Worm (Caenorhabditis elegans) whole organism, L4 larva: ENCODE measurements around the gene Y37B11A.3.

ENCODE experiments used
- D1046.2 ChIP-seq: fragments of 200-800 bp; sonication (Bioruptor generic); IDR thresholded peaks from 2 replicates; pipeline ENCODE4 v1.3.6; 2022; ENCODE audit warnings: missing genetic modification characterization, missing compliant biosample characterization
- F10B5.3 ChIP-seq: sonication (generic microtip); optimal IDR thresholded peaks from 2 replicates; lab custom pipeline; 2016; ENCODE audit warnings: mild to moderate bottlenecking, missing genetic modification characterization, missing compliant biosample characterization
- F26F4.8 ChIP-seq: fragments of 200-800 bp; sonication (Bioruptor generic); conservative IDR thresholded peaks from 2 replicates; pipeline ENCODE4 v1.3.6; 2022; ENCODE audit warnings: missing genetic modification characterization, missing compliant biosample characterization
- T26A8.4 ChIP-seq: fragments of 200-800 bp; sonication (Bioruptor generic); IDR thresholded peaks from 2 replicates; pipeline ENCODE4 v1.3.6; 2022; ENCODE audit warnings: missing genetic modification characterization, missing compliant biosample characterization
- Y48G9A.11 ChIP-seq: fragments of 200-800 bp; sonication (Bioruptor generic); IDR thresholded peaks from 2 replicates; pipeline ENCODE4 v1.3.6; 2022; ENCODE audit warnings: missing genetic modification reagents, missing genetic modification characterization, missing compliant biosample characterization
- Y75B8A.6 ChIP-seq: fragments of 200-800 bp; sonication (Bioruptor generic); IDR thresholded peaks from 2 replicates; pipeline ENCODE4 v1.3.6; 2022; ENCODE audit warnings: missing genetic modification reagents, missing genetic modification characterization, missing compliant biosample characterization
- ZK337.2 ChIP-seq: fragments of 200-800 bp; sonication (Bioruptor generic); IDR thresholded peaks from 2 replicates; pipeline ENCODE4 v1.3.6; 2022; ENCODE audit warnings: missing genetic modification reagents, missing genetic modification characterization, missing compliant biosample characterization
- ZK546.5 ChIP-seq, 2 experiments: sonication (generic microtip); optimal IDR thresholded peaks; 2 replicates each; lab custom pipeline; 2017; ENCODE audit warnings: missing biosample characterization in 2 of 2, missing genetic modification characterization in 2 of 2
- aha-1 ChIP-seq: fragments of 150-350 bp; peaks from one replicate; lab custom pipeline; 2014; ENCODE audit warnings: missing biosample characterization, missing genetic modification characterization
- aly-2 ChIP-seq: sonication (generic microtip); optimal IDR thresholded peaks from 2 replicates; lab custom pipeline; 2018; ENCODE audit warnings: missing biosample characterization, missing genetic modification characterization
- ama-1 ChIP-seq: fragments of 150-350 bp; optimal IDR thresholded peaks from 2 replicates; lab custom pipeline; 2014; ENCODE audit warnings: inconsistent platforms, mixed read lengths
- arid-1 ChIP-seq: fragments of 200-800 bp; sonication (Bioruptor generic); conservative IDR thresholded peaks from 2 replicates; pipeline ENCODE4 v1.3.6; 2022; ENCODE audit warnings: missing genetic modification reagents, missing genetic modification characterization, missing compliant biosample characterization
- ceh-44 ChIP-seq: fragments of 200-800 bp; sonication (Bioruptor generic); IDR thresholded peaks from 2 replicates; pipeline ENCODE4 v1.3.6; 2022; ENCODE audit warnings: missing genetic modification reagents, missing genetic modification characterization, missing compliant biosample characterization
- ceh-82 ChIP-seq: sonication (generic microtip); optimal IDR thresholded peaks from 2 replicates; lab custom pipeline; 2017; ENCODE audit warnings: missing biosample characterization, missing genetic modification characterization
- cey-2 ChIP-seq: sonication (generic microtip); optimal IDR thresholded peaks from 3 replicates; lab custom pipeline; 2017; ENCODE audit warnings: missing genetic modification characterization, mild to moderate bottlenecking, missing compliant biosample characterization, antibody characterized with exemption, borderline replicate concordance; ENCODE audit not compliant: insufficient read depth
- daf-12 ChIP-seq: fragments of 150-350 bp; optimal IDR thresholded peaks from 2 replicates; lab custom pipeline; 2014; ENCODE audit warnings: missing biosample characterization, missing genetic modification reagents, missing genetic modification characterization
- daf-19 ChIP-seq: fragments of 200-800 bp; sonication (Bioruptor generic); conservative IDR thresholded peaks from 2 replicates; pipeline ENCODE4 v1.3.6; 2022; ENCODE audit warnings: missing genetic modification characterization, missing compliant biosample characterization
- dmd-8 ChIP-seq: fragments of 200-800 bp; sonication (Bioruptor generic); IDR thresholded peaks from 2 replicates; pipeline ENCODE4 v1.3.6; 2022; ENCODE audit warnings: missing genetic modification characterization, missing compliant biosample characterization
- dmd-9 ChIP-seq: fragments of 200-800 bp; sonication (Bioruptor generic); IDR thresholded peaks from 2 replicates; pipeline ENCODE4 v1.3.6; 2022; ENCODE audit warnings: missing genetic modification reagents, missing genetic modification characterization, missing compliant biosample characterization
- duxl-1 ChIP-seq: sonication (generic microtip); optimal IDR thresholded peaks from 2 replicates; lab custom pipeline; 2016; ENCODE audit warnings: mild to moderate bottlenecking, missing genetic modification characterization, moderate library complexity, missing compliant biosample characterization; ENCODE audit not compliant: poor library complexity
- egl-27 ChIP-seq: sonication (generic microtip); optimal IDR thresholded peaks from 3 replicates; lab custom pipeline; 2017; ENCODE audit warnings: missing biosample characterization, missing genetic modification reagents, missing genetic modification characterization
- egl-43 ChIP-seq: fragments of 200-800 bp; sonication (Bioruptor generic); IDR thresholded peaks from 2 replicates; pipeline ENCODE4 v1.3.6; 2022; ENCODE audit warnings: missing genetic modification reagents, missing genetic modification characterization, missing compliant biosample characterization
- gei-8 ChIP-seq: fragments of 200-800 bp; sonication (Bioruptor generic); optimal IDR thresholded peaks from 2 replicates; lab custom pipeline; 2018; ENCODE audit warnings: mild to moderate bottlenecking, missing genetic modification characterization, missing compliant biosample characterization
- hif-1 ChIP-seq, 2 experiments: sonication (generic microtip); optimal IDR thresholded peaks; 2 replicates each; lab custom pipeline; 2016 to 2017; ENCODE audit warnings: missing compliant biosample characterization in 2 of 2, missing genetic modification characterization in 2 of 2, missing genetic modification reagents in 2 of 2, missing genotype in 2 of 2, mild to moderate bottlenecking in 1 of 2
- lin-1 ChIP-seq: fragments of 200-800 bp; sonication (Bioruptor generic); IDR thresholded peaks from 2 replicates; pipeline ENCODE4 v1.3.6; 2022; ENCODE audit warnings: missing genetic modification reagents, missing genetic modification characterization, missing compliant biosample characterization
- lin-15B ChIP-seq: fragments of 150-350 bp; sonication (generic microtip); optimal IDR thresholded peaks from 3 replicates; lab custom pipeline; 2014; ENCODE audit warnings: missing biosample characterization, missing genetic modification characterization
- lin-38 ChIP-seq: fragments of 200-800 bp; sonication (Bioruptor generic); IDR thresholded peaks from 2 replicates; pipeline ENCODE4 v1.3.6; 2022; ENCODE audit warnings: missing genetic modification reagents, missing genetic modification characterization, missing compliant biosample characterization
- lin-39 ChIP-seq: fragments of 150-350 bp; optimal IDR thresholded peaks from 2 replicates; lab custom pipeline; 2014; ENCODE audit warnings: missing biosample characterization, missing genetic modification reagents, missing genetic modification characterization
- lir-3 ChIP-seq: sonication (generic microtip); optimal IDR thresholded peaks from 2 replicates; lab custom pipeline; 2016; ENCODE audit warnings: mild to moderate bottlenecking, missing genetic modification characterization, missing compliant biosample characterization
- madf-5 ChIP-seq, 2 experiments: fragments of 200-800 bp; sonication (Bioruptor generic); IDR thresholded peaks; 2 replicates each; pipeline ENCODE4 v1.3.6; 2022; ENCODE audit warnings: missing compliant biosample characterization in 2 of 2, missing genetic modification characterization in 2 of 2
- madf-9 ChIP-seq: fragments of 200-800 bp; sonication (Bioruptor generic); conservative IDR thresholded peaks from 2 replicates; pipeline ENCODE4 v1.3.6; 2022; ENCODE audit warnings: missing genetic modification reagents, missing genetic modification characterization, missing compliant biosample characterization
- mxl-2 ChIP-seq: fragments of 200-800 bp; sonication (Bioruptor generic); conservative IDR thresholded peaks from 2 replicates; pipeline ENCODE4 v1.3.6; 2022; ENCODE audit warnings: missing genetic modification reagents, missing genetic modification characterization, missing compliant biosample characterization
- mxl-3 ChIP-seq: fragments of 200-800 bp; sonication (Bioruptor generic); optimal IDR thresholded peaks from 2 replicates; lab custom pipeline; 2018; ENCODE audit warnings: mild to moderate bottlenecking, missing genetic modification characterization, missing compliant biosample characterization
- nhr-10 ChIP-seq: fragments of 150-350 bp; optimal IDR thresholded peaks from 2 replicates; lab custom pipeline; 2014; ENCODE audit warnings: missing biosample characterization, missing genetic modification characterization
- nhr-237 ChIP-seq: sonication (generic microtip); optimal IDR thresholded peaks from 2 replicates; lab custom pipeline; 2017; ENCODE audit warnings: missing biosample characterization, missing genetic modification characterization
- nhr-25 ChIP-seq: sonication (generic microtip); optimal IDR thresholded peaks from 2 replicates; lab custom pipeline; 2017; ENCODE audit warnings: missing genetic modification characterization, mild to moderate bottlenecking, missing compliant biosample characterization, antibody characterized with exemption, moderate library complexity, borderline replicate concordance; ENCODE audit not compliant: insufficient read depth
- nhr-28 ChIP-seq: fragments of 150-350 bp; optimal IDR thresholded peaks from 2 replicates; lab custom pipeline; 2014; ENCODE audit warnings: missing biosample characterization, missing genetic modification characterization
- nhr-48 ChIP-seq: sonication (generic microtip); optimal IDR thresholded peaks from 2 replicates; lab custom pipeline; 2016; ENCODE audit warnings: mild to moderate bottlenecking, missing genetic modification characterization, missing compliant biosample characterization
- nhr-76 ChIP-seq: fragments of 150-350 bp; optimal IDR thresholded peaks from 2 replicates; lab custom pipeline; 2014; ENCODE audit warnings: missing biosample characterization, missing genetic modification characterization
- nhr-77 ChIP-seq: fragments of 150-350 bp; optimal IDR thresholded peaks from 2 replicates; lab custom pipeline; 2014; ENCODE audit warnings: missing biosample characterization, missing genetic modification characterization
- pha-4 ChIP-seq, 2 experiments: fragments of 150-350 bp in 1 of 2; fragments of 200-800 bp in 1 of 2; sonication (Bioruptor generic) in 1 of 2; IDR thresholded peaks in 1 of 2; optimal IDR thresholded peaks in 1 of 2; 2 replicates each; pipeline versions ENCODE4 v1.3.6 to Lab custom; 2014 to 2022; ENCODE audit warnings: missing genetic modification characterization in 2 of 2, missing genetic modification reagents in 2 of 2, missing biosample characterization in 1 of 2, missing compliant biosample characterization in 1 of 2
- php-3 ChIP-seq: fragments of 200-800 bp; sonication (Bioruptor generic); IDR thresholded peaks from 2 replicates; pipeline ENCODE4 v1.3.6; 2022; ENCODE audit warnings: missing genetic modification reagents, missing genetic modification characterization, missing compliant biosample characterization
- pqm-1 ChIP-seq: sonication (generic microtip); optimal IDR thresholded peaks from 2 replicates; lab custom pipeline; 2017; ENCODE audit warnings: missing biosample characterization, missing genetic modification characterization
- saeg-2 ChIP-seq: fragments of 200-800 bp; sonication (Bioruptor generic); IDR thresholded peaks from 2 replicates; pipeline ENCODE4 v1.3.6; 2022; ENCODE audit warnings: missing genetic modification reagents, missing genetic modification characterization, missing compliant biosample characterization
- sdz-12 ChIP-seq: fragments of 200-800 bp; sonication (Bioruptor generic); optimal IDR thresholded peaks from 2 replicates; lab custom pipeline; 2018; ENCODE audit warnings: mild to moderate bottlenecking, missing genetic modification characterization, missing compliant biosample characterization
- tag-97 ChIP-seq: fragments of 200-800 bp; sonication (Bioruptor generic); IDR thresholded peaks from 2 replicates; pipeline ENCODE4 v1.3.6; 2022; ENCODE audit warnings: missing genetic modification characterization, missing compliant biosample characterization
- tra-1 ChIP-seq: fragments of 200-800 bp; sonication (Bioruptor generic); IDR thresholded peaks from 2 replicates; pipeline ENCODE4 v1.3.6; 2022; ENCODE audit warnings: missing genetic modification reagents, missing genetic modification characterization, missing compliant biosample characterization
- zag-1 ChIP-seq: fragments of 150-350 bp; optimal IDR thresholded peaks from 2 replicates; lab custom pipeline; 2014; ENCODE audit warnings: missing biosample characterization, missing genetic modification characterization
- zfp-3 ChIP-seq: fragments of 200-800 bp; sonication (Bioruptor generic); conservative IDR thresholded peaks from 2 replicates; pipeline ENCODE4 v1.3.6; 2022; ENCODE audit warnings: missing genetic modification reagents, missing genetic modification characterization, missing compliant biosample characterization
- ztf-7 ChIP-seq: fragments of 150-350 bp; optimal IDR thresholded peaks from 2 replicates; lab custom pipeline; 2014; ENCODE audit warnings: missing biosample characterization, missing genetic modification characterization

The Y37B11A.3 gene

ce11 chrIII:5761886-5762285 lies 23.2 kb downstream of the Y37B11A.3 start (continued):
- TF ChIP-seq ZK546.5 (tag; optimal IDR thresholded peaks at IDR 0.05; lab: Kevin White, UChicago) (no peak), nhr-25 (no peak), madf-9 (GFP tag; lab: Robert Waterston, UW) (no peak), hif-1 (tag; optimal IDR thresholded peaks at IDR 0.05; lab: Kevin White, UChicago) (no peak), nhr-28 (tag; lab: Kevin White, UChicago) (no peak), aly-2 (tag; lab: Kevin White, UChicago) (no peak), F26F4.8 (GFP tag; lab: Robert Waterston, UW) (peak; percentile 53), T26A8.4 (GFP tag; lab: Robert Waterston, UW) (peak; percentile 63), daf-19 (0 out of 2 replicates have a peak, but pooled peaks have one; percentile 8), dmd-9 (GFP tag; lab: Robert Waterston, UW) (0 out of 2 replicates have a peak, but pooled peaks have one; percentile 14), ceh-82 (tag; lab: Kevin White, UChicago) (no peak), lin-38 (GFP tag; lab: Robert Waterston, UW) (peak; percentile 71), tra-1 (GFP tag; lab: Robert Waterston, UW) (peak; percentile 50), dmd-8 (GFP tag; lab: Robert Waterston, UW) (0 out of 2 replicates have a peak, but pooled peaks have one; percentile 65), gei-8 (GFP tag; lab: Kevin White, UChicago) (no peak), pha-4 (GFP tag; IDR thresholded peaks at IDR 0.05; lab: Robert Waterston, UW) (peak; percentile 65), pha-4 (tag; optimal IDR thresholded peaks at IDR 0.05; lab: Kevin White, UChicago) (no peak), cey-2 (tag; lab: Kevin White, UChicago) (no peak), nhr-48 (no peak), daf-12 (tag; lab: Kevin White, UChicago) (no peak), zfp-3 (GFP tag; lab: Robert Waterston, UW) (no peak), sdz-12 (GFP tag; lab: Kevin White, UChicago) (no peak), arid-1 (GFP tag; lab: Robert Waterston, UW) (peak; percentile 10; the same call in 1 of the 2 replicates), mxl-2 (GFP tag; lab: Robert Waterston, UW) (0 out of 2 replicates have a peak, but pooled peaks have one; percentile 23), nhr-10 (tag; lab: Kevin White, UChicago) (no peak), nhr-76 (tag; lab: Kevin White, UChicago) (no peak), aha-1 (no peak), ztf-7 (tag; lab: Kevin White, UChicago) (no peak), D1046.2 (GFP tag; lab: Robert Waterston, UW) (0 out of 2 replicates have a peak, but pooled peaks have one; percentile 70), lin-39 (tag; lab: Kevin White, UChicago) (no peak), egl-27 (tag; lab: Kevin White, UChicago) (no peak), zag-1 (tag; lab: Kevin White, UChicago) (no peak), mxl-3 (GFP tag; lab: Kevin White, UChicago) (peak; percentile 50), lin-15B (tag; lab: Kevin White, UChicago) (no peak), php-3 (GFP tag; lab: Robert Waterston, UW) (no peak), egl-43 (GFP tag; lab: Robert Waterston, UW) (peak; percentile 88), lir-3 (tag; lab: Kevin White, UChicago) (no peak), tag-97 (GFP tag; lab: Robert Waterston, UW) (no peak), nhr-237 (no peak), lin-1 (no peak), ZK337.2 (GFP tag; lab: Robert Waterston, UW) (no peak), F10B5.3 (tag; lab: Kevin White, UChicago) (no peak), saeg-2 (GFP tag; lab: Robert Waterston, UW) (no peak), Y48G9A.11 (GFP tag; lab: Robert Waterston, UW) (peak; percentile 73; the same call in 1 of the 2 replicates), ceh-44 (no peak), Y75B8A.6 (GFP tag; lab: Robert Waterston, UW) (peak; percentile 73; the same call in 1 of the 2 replicates), duxl-1 (tag; lab: Kevin White, UChicago) (no peak), ama-1 (lab: Kevin White, UChicago) (no peak), pqm-1 (no peak), nhr-77 (tag; lab: Kevin White, UChicago) (no peak), madf-5 (GFP tag; IDR thresholded peaks at IDR 0.05; lab: Robert Waterston, UW) (0 out of 4 replicates have a peak, but pooled peaks of 1 of the 2 experiments have one; percentile 33)
